Fruit fly (Drosophila melanogaster): ENCODE measurements around the gene CG15564.
A peak's percentile ranks its signal among the peaks of the same experiment; 100 is the strongest.

DNA sequence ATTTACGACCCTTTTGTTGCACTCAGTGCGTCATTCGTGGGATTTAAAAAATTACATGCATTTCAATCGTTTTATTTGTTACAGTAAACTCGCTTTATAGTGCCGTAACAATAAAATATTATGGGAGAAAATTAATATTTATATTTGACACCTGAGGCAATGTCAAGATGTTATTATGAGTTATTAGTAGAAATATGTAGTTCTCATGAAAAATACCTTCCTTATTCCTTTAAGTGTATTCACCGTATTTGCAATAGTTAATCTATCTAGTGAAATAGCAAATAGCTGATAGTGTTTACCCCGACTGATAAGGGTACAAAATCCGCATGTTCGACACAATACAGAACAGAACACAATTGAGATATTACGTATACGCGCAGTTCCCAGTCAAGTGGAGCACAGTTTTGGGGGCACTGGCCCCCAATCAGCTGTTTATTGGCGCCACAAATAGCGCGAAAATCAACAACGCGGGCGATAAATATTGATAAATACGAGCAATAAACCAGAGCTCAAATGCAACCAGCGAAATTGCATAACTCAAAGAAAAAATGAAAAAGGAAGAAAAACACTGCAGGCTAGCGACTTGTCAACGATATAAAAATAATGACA is 15.4 kb upstream of the CG15564 start:
- TF ChIP-seq Gug (GFP tag; IDR thresholded peaks at IDR 0.05): no peak
- no peak for TF ChIP-seq CG6854 (GFP tag; optimal IDR thresholded peaks at IDR 0.05)
- no peak for TF ChIP-seq net (GFP tag; optimal IDR thresholded peaks at IDR 0.05)
- TF ChIP-seq CG31627 (GFP tag; optimal IDR thresholded peaks at IDR 0.05): no peak
- TF ChIP-seq Hr4 (GFP tag; optimal IDR thresholded peaks at IDR 0.05): peak; percentile 49
- TF ChIP-seq Sox14 (GFP tag; optimal IDR thresholded peaks at IDR 0.05): no peak
- TF ChIP-seq Met (GFP tag; optimal IDR thresholded peaks at IDR 0.05): no peak
- no peak for TF ChIP-seq CG8319 (GFP tag; optimal IDR thresholded peaks at IDR 0.05)
- TF ChIP-seq CG3919 (GFP tag; optimal IDR thresholded peaks at IDR 0.05): no peak
- TF ChIP-seq CG6276 (GFP tag; optimal IDR thresholded peaks at IDR 0.05): no peak
- no peak for TF ChIP-seq Sox15 (GFP tag; optimal IDR thresholded peaks at IDR 0.05)

All from whole organism, prepupa.